Worm (Caenorhabditis elegans): Measurements from ENCODE around the gene nhr-104.

- TF ChIP-seq ztf-11 (tag; optimal IDR thresholded peaks at IDR 0.05) (no peak), nhr-76 (tag; optimal IDR thresholded peaks at IDR 0.05) (no peak), nhr-28 (tag; optimal IDR thresholded peaks at IDR 0.05) (no peak), nhr-237 (tag; optimal IDR thresholded peaks at IDR 0.05) (no peak), nhr-12 (tag; optimal IDR thresholded peaks at IDR 0.05) (no peak), nhr-25 (tag; optimal IDR thresholded peaks at IDR 0.05) (no peak), ceh-28 (tag; optimal IDR thresholded peaks at IDR 0.05) (no peak), nfya-1 (tag; optimal IDR thresholded peaks at IDR 0.05; ENCODE audit: insufficient read depth) (no peak)
These were observed 38.7 kb upstream of the nhr-104 start, which contains the start of gene mpz-4 for ce11 chrIV:4827219-4827618.
